Worm (Caenorhabditis elegans) whole organism, L4/young adult: ENCODE data around the gene catp-3.

Experiments used
- W03F9.2 ChIP-seq: fragments of 150-350 bp; optimal IDR thresholded peaks from 2 replicates; lab custom pipeline; 2014; ENCODE audit warnings: missing biosample characterization, missing genetic modification characterization
- dao-5 ChIP-seq: sonication (generic microtip); optimal IDR thresholded peaks from 2 replicates; lab custom pipeline; 2016; ENCODE audit warnings: missing genotype, missing genetic modification characterization, moderate library complexity, missing compliant biosample characterization
- him-1 ChIP-seq: sonication (generic microtip); optimal IDR thresholded peaks from 2 replicates; lab custom pipeline; 2016; ENCODE audit warnings: missing genotype, missing genetic modification reagents, missing genetic modification characterization, missing compliant biosample characterization

Gene catp-3

ce11 chrV:8090595-8090994, 14.8 kb downstream of the catp-3 start, which contains the start of gene str-130:
Gene str-130 (minus strand): TSS chrV:8090695.
- TF ChIP-seq him-1 (tag; lab: Kevin White, UChicago): no peak
- TF ChIP-seq W03F9.2 (tag; lab: Kevin White, UChicago): no peak
- no peak for TF ChIP-seq dao-5

- TF ChIP-seq dao-5 (no peak), W03F9.2 (tag; lab: Kevin White, UChicago) (no peak), him-1 (tag; lab: Kevin White, UChicago) (no peak)
Observed at ce11 chrV:8092385-8092784, 16.6 kb downstream of the catp-3 start, which contains the start of gene str-129. Gene str-129 (minus strand): TSS chrV:8092485.

ce11 chrV:8095378-8095777, 19.6 kb downstream of the catp-3 start, which contains the start of gene str-146:
Gene str-146 (minus strand): TSS chrV:8095478.
- no peak for TF ChIP-seq dao-5
- no peak for TF ChIP-seq W03F9.2 (tag; lab: Kevin White, UChicago)
- no peak for TF ChIP-seq him-1 (tag; lab: Kevin White, UChicago)

- TF ChIP-seq dao-5 (no peak), him-1 (tag; lab: Kevin White, UChicago) (no peak), W03F9.2 (tag; lab: Kevin White, UChicago) (no peak)
Observed at ce11 chrV:8098239-8098638, 22.4 kb downstream of the catp-3 start, which contains the start of gene str-145. Gene str-145 (minus strand): TSS chrV:8098339.

ce11 chrV:8099306-8099705, 23.5 kb downstream of the catp-3 start, which contains the start of gene sdz-23:
Gene sdz-23 (plus strand): TSS chrV:8099606.
- TF ChIP-seq W03F9.2 (tag; lab: Kevin White, UChicago) (no peak), dao-5 (no peak), him-1 (tag; lab: Kevin White, UChicago) (no peak)

ce11 chrV:8102960-8103359, 27.1 kb downstream of the catp-3 start, which contains the start of gene str-90:
Gene str-90 (plus strand): TSS chrV:8103260.
- TF ChIP-seq dao-5 (no peak), him-1 (tag; lab: Kevin White, UChicago) (no peak), W03F9.2 (tag; lab: Kevin White, UChicago) (no peak)

- TF ChIP-seq dao-5 (no peak), W03F9.2 (tag; lab: Kevin White, UChicago) (no peak), him-1 (tag; lab: Kevin White, UChicago) (no peak)
Observed at ce11 chrV:8104473-8104872, 28.7 kb downstream of the catp-3 start, which contains the start of gene srlf-16. Gene srlf-16 (plus strand): TSS chrV:8104773.

- TF ChIP-seq dao-5 (no peak), him-1 (tag; lab: Kevin White, UChicago) (no peak), W03F9.2 (tag; lab: Kevin White, UChicago) (no peak)
Observed at ce11 chrV:8108670-8109069, 32.9 kb downstream of the catp-3 start, which contains the start of gene myo-5. Gene myo-5 (plus strand): TSS chrV:8108970.

- TF ChIP-seq him-1 (tag; lab: Kevin White, UChicago) (no peak), dao-5 (no peak), W03F9.2 (tag; lab: Kevin White, UChicago) (no peak)
Observed at ce11 chrV:8110816-8111215, 35.0 kb downstream of the catp-3 start.

- TF ChIP-seq dao-5 (no peak), him-1 (tag; lab: Kevin White, UChicago) (no peak), W03F9.2 (tag; lab: Kevin White, UChicago) (no peak)
Observed at ce11 chrV:8114542-8114941, 38.7 kb downstream of the catp-3 start.

- TF ChIP-seq him-1 (tag; lab: Kevin White, UChicago) (no peak), W03F9.2 (tag; lab: Kevin White, UChicago) (no peak), dao-5 (no peak)
Observed at ce11 chrV:8117964-8118363, 42.2 kb downstream of the catp-3 start, which contains the start of gene D1014.7. Gene D1014.7 (plus strand): TSS chrV:8118264.

ce11 chrV:8120868-8121267, 45.1 kb downstream of the catp-3 start, which contains the start of gene D1014.6:
Gene D1014.6 (plus strand): TSS chrV:8121168.
- TF ChIP-seq him-1 (tag; lab: Kevin White, UChicago) (no peak), dao-5 (no peak), W03F9.2 (tag; lab: Kevin White, UChicago) (no peak)

- no peak for TF ChIP-seq dao-5
- no peak for TF ChIP-seq him-1 (tag; lab: Kevin White, UChicago)
- TF ChIP-seq W03F9.2 (tag; lab: Kevin White, UChicago): no peak
Observed at ce11 chrV:8123384-8123783, 47.6 kb downstream of the catp-3 start, which contains the start of gene D1014.5. Gene D1014.5 (plus strand): TSS chrV:8123684.

- TF ChIP-seq him-1 (tag; lab: Kevin White, UChicago) (no peak), W03F9.2 (tag; lab: Kevin White, UChicago) (no peak), dao-5 (no peak)
Observed at ce11 chrV:8129252-8129651, 53.4 kb downstream of the catp-3 start, which contains the start of gene spr-1. Gene spr-1 (minus strand): TSS chrV:8129352.
